Fruit fly (Drosophila melanogaster) whole organism, pupa: ENCODE measurements around the gene Bub1.

Source experiments
- CG10348 ChIP-seq: fragments of 200-800 bp; sonication (Bioruptor generic); IDR thresholded peaks from 2 replicates; pipeline ENCODE4 v1.3.6; 2022; ENCODE audit warnings: missing biosample characterization, missing genetic modification characterization
- CG12605 ChIP-seq: fragments of 200-800 bp; sonication (Bioruptor generic); IDR thresholded peaks from 2 replicates; pipeline ENCODE4 v1.3.6; 2022; ENCODE audit warnings: missing biosample characterization, missing genetic modification characterization
- CG13204 ChIP-seq: fragments of 200-800 bp; sonication (Bioruptor generic); optimal IDR thresholded peaks from 2 replicates; lab custom pipeline; 2018; ENCODE audit warnings: missing biosample characterization, mild to moderate bottlenecking, missing genetic modification characterization, moderate library complexity
- CG15710 ChIP-seq: fragments of 200-800 bp; sonication (Bioruptor generic); optimal IDR thresholded peaks from 2 replicates; lab custom pipeline; 2018; ENCODE audit warnings: missing biosample characterization, mild to moderate bottlenecking, missing genetic modification characterization, moderate library complexity
- CG17806 ChIP-seq: fragments of 200-800 bp; sonication (Bioruptor generic); optimal IDR thresholded peaks from 2 replicates; lab custom pipeline; 2018; ENCODE audit warnings: missing biosample characterization, mild to moderate bottlenecking, missing genetic modification characterization, moderate library complexity
- CG32121 ChIP-seq: fragments of 200-800 bp; sonication (Bioruptor generic); IDR thresholded peaks from 2 replicates; pipeline ENCODE4 v1.3.6; 2022; ENCODE audit warnings: missing biosample characterization, missing genetic modification characterization
- CG34367 ChIP-seq: fragments of 200-800 bp; sonication (Bioruptor generic); optimal IDR thresholded peaks from 2 replicates; lab custom pipeline; 2018; ENCODE audit warnings: missing biosample characterization, mild to moderate bottlenecking, missing genetic modification characterization
- CG4496 ChIP-seq: fragments of 200-800 bp; sonication (Bioruptor generic); IDR thresholded peaks from 3 replicates; pipeline ENCODE4 v1.3.6; 2022; ENCODE audit warnings: missing biosample characterization, missing genetic modification characterization
- CG8159 ChIP-seq: fragments of 200-800 bp; sonication (Bioruptor generic); optimal IDR thresholded peaks from 3 replicates; lab custom pipeline; 2018; ENCODE audit warnings: missing biosample characterization, mild to moderate bottlenecking, missing genetic modification characterization, moderate library complexity
- Ets98B ChIP-seq: fragments of 200-800 bp; sonication (Bioruptor generic); IDR thresholded peaks from 2 replicates; pipeline ENCODE4 v1.3.6; 2022; ENCODE audit warnings: missing biosample characterization, missing genetic modification characterization
- Pif1A ChIP-seq: fragments of 200-800 bp; sonication (Bioruptor generic); optimal IDR thresholded peaks from 3 replicates; lab custom pipeline; 2016; ENCODE audit warnings: missing biosample characterization, missing genetic modification characterization
- Pif1B ChIP-seq: fragments of 200-800 bp; sonication (Bioruptor generic); optimal IDR thresholded peaks from 3 replicates; lab custom pipeline; 2016; ENCODE audit warnings: missing biosample characterization, missing genetic modification characterization
- fd96Ca ChIP-seq: fragments of 200-800 bp; sonication (Bioruptor generic); IDR thresholded peaks from 3 replicates; pipeline ENCODE4 v1.3.6; 2022; ENCODE audit warnings: missing biosample characterization, missing genetic modification characterization

dm6 chr2L:5320063-5320462 is 41.4 kb downstream of the Bub1 start:
- TF ChIP-seq CG12605 (no peak), CG10348 (GFP tag; lab: Robert Waterston, UW) (no peak), CG15710 (no peak), CG32121 (GFP tag; lab: Robert Waterston, UW) (no peak), fd96Ca (GFP tag; lab: Robert Waterston, UW) (no peak), CG17806 (tag; lab: Kevin White, UChicago) (no peak), CG34367 (tag; lab: Kevin White, UChicago) (no peak), CG13204 (GFP tag; lab: Kevin White, UChicago) (no peak), CG4496 (GFP tag; lab: Robert Waterston, UW) (no peak), Ets98B (no peak), Pif1B (GFP tag; lab: Kevin White, UChicago) (no peak), Pif1A (GFP tag; lab: Kevin White, UChicago) (no peak), CG8159 (tag; lab: Kevin White, UChicago) (no peak)
